Worm (Caenorhabditis elegans) whole organism, L4/young adult: Measurements from ENCODE around the gene pigw-1.

Experiments
- W03F9.2 ChIP-seq: fragments of 150-350 bp; optimal IDR thresholded peaks from 2 replicates; lab custom pipeline; 2014; ENCODE audit warnings: missing biosample characterization, missing genetic modification characterization
- dao-5 ChIP-seq: sonication (generic microtip); optimal IDR thresholded peaks from 2 replicates; lab custom pipeline; 2016; ENCODE audit warnings: missing genotype, missing genetic modification characterization, moderate library complexity, missing compliant biosample characterization
- him-1 ChIP-seq: sonication (generic microtip); optimal IDR thresholded peaks from 2 replicates; lab custom pipeline; 2016; ENCODE audit warnings: missing genotype, missing genetic modification reagents, missing genetic modification characterization, missing compliant biosample characterization

pigw-1 gene

DNA sequence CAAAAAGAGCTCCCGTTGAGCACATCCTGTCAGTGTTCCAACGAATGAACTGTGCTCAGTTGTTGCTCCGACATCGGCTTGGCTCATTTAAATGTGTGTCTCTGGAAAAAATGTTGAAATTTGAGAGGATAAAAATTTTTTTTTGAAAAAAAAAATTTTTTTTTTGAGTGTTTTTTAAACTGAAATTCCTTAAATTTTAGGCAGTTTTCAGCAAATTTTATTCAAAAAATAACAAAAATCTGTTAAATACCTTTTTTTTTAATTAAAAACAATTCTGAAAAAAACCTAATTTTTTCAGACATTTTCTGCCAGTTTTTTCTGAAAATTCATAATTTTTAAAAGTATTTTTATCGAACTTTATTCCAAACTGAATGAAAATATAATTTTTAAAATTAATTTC, at the start of gene pigw-1:
TSS of gene pigw-1 (minus strand) at position 101 of the 400 bp plus-strand sequence.
- TF ChIP-seq dao-5 (tag; lab: Kevin White, UChicago) = no peak
- no peak for TF ChIP-seq him-1 (tag; lab: Kevin White, UChicago)
- no peak for TF ChIP-seq W03F9.2 (tag; lab: Kevin White, UChicago)

DNA sequence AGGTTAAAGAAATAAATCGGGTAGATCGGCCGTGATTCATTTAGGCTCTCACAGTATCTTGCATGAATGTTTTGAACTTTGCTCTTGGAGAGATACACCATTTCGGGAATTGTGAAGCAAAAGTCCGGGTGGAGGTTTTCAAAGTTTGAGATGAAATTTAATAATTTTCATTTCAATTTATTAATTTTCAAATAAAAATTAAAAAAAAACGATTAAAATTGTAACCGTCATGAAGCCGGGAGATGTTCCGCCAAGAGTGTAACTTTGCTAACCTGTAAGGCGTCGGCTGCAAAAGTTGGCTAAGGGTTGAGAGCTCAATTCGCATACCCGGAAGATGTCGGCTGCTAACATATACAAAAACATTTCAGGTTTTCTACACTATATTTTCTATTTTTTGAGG, 49.6 kb upstream of the pigw-1 start, which contains the start of gene irld-67:
TSS of gene irld-67 (minus strand) at position 101 of the 400 bp plus-strand sequence.
- TF ChIP-seq him-1 (tag; lab: Kevin White, UChicago) = no peak
- no peak for TF ChIP-seq W03F9.2 (tag; lab: Kevin White, UChicago)
- no peak for TF ChIP-seq dao-5 (tag; lab: Kevin White, UChicago)

- TF ChIP-seq W03F9.2 (tag; lab: Kevin White, UChicago) (no peak), him-1 (tag; lab: Kevin White, UChicago) (no peak), dao-5 (tag; lab: Kevin White, UChicago) (no peak)
Observed at ce11 chrII:2931564-2931963, 46.9 kb upstream of the pigw-1 start.

DNA sequence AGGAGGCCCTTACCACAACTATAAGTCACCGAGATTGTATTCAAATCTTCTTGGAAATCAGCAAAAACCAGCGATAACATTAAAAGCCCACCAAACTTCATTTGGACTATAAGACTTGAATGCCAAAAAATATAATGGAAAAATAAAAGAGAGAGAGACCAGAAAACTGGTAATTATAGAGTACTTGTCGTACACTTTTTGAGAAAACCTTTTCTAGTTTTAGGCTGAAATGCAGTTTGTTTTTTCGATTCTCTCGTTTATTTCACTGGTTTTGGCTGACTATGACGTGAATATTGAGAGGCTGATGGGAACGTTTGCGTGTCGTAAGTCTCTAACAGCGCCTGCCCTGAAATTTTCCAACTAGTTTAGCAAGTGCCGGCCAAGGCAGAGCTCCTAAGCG, 45.8 kb upstream of the pigw-1 start, which contains the start of the genes irld-64 and irld-63:
TSS of gene irld-64 (minus strand) at position 101 of the 400 bp plus-strand sequence.
TSS of gene irld-63 (plus strand) at position 230 of the 400 bp plus-strand sequence.
- TF ChIP-seq him-1 (tag; lab: Kevin White, UChicago) (no peak), W03F9.2 (tag; lab: Kevin White, UChicago) (no peak), dao-5 (tag; lab: Kevin White, UChicago) (no peak)

ce11 chrII:2929846-2930245, 45.1 kb upstream of the pigw-1 start:
- TF ChIP-seq W03F9.2 (tag; lab: Kevin White, UChicago) (no peak), him-1 (tag; lab: Kevin White, UChicago) (no peak), dao-5 (tag; lab: Kevin White, UChicago) (no peak)

DNA sequence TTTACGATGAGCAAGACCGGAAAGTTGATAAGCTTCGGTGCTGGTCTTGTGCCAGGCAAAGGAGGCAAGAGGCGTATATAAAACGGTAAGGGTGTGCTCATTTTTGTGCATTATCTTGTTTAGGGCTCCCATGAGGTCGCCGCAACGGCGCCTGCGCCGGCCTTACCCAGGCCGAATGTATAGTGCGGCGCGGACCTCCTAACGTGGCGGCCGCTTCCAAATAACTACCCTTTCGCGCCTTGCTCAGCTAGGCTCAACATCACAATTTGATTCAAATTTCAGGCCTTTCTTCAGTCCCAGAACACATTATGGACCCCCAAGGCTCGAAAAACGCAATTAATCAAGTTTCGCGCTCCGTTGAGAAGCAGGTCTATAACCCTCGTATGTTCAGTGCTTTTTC, 42.8 kb upstream of the pigw-1 start, which contains the start of the genes ZK355.3 and ZK355.8:
TSS of gene ZK355.3 (minus strand) at position 101 of the 400 bp plus-strand sequence.
TSS of gene ZK355.8 (plus strand) at position 272 of the 400 bp plus-strand sequence.
- TF ChIP-seq him-1 (tag; lab: Kevin White, UChicago) (no peak), dao-5 (tag; lab: Kevin White, UChicago) (no peak), W03F9.2 (tag; lab: Kevin White, UChicago) (no peak)

DNA sequence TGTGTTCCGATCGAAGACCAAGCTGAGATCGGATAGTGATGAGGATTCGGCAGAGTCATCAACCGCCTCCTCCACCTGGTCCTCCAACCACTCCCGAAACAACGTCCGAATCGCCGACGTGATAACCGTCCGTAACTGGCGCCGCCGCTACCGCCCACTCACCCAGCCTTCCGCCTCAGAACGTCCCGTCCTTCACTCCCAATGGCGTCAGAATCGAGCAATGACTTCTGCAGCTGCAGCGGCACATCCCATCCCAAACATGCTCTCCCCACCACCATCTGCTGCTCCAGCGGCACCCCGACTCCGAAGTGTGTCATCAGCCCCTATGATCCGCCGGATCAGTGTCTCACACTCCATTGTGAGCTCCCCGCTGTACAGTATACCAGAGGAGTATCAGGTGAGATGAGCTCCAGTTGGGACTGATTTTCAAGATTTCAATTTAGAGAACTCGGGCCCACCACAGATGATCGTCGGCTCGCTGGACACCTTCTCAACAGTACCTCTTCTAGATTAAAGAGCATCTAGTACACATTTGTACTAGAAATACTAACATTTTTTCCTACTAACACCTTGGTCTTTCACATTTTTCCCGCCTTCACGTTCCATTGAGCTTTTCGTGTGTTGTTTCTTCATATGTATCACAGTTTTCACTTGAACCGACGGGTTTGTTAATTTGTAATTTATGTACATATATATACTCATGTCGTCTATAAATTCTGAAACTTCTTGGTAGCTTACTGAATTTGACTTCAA, 41.3 kb upstream of the pigw-1 start:
- no peak for TF ChIP-seq dao-5 (tag; lab: Kevin White, UChicago)
- no peak for TF ChIP-seq W03F9.2 (tag; lab: Kevin White, UChicago)
- TF ChIP-seq him-1 (tag; lab: Kevin White, UChicago) = no peak

DNA sequence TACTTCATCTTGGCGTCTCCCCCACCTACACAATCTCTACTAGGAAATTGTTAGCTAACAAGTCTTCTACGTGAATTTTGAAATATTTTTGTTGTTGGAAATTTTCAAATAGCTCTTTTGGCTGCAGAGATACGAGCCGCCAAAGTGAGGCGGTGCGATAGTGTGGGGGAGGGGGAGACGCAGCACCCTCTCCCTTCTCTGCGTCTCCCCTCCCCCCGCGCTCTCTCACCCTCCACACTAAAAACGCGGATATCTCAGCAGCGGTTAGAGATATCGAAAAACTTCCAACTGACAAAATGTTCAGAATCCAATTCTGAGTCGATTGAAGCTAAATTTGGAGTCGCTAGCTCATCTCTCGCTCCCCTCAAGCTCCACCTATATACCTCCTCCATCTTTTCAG, 40.3 kb upstream of the pigw-1 start:
- TF ChIP-seq W03F9.2 (tag; lab: Kevin White, UChicago) (no peak), him-1 (tag; lab: Kevin White, UChicago) (no peak), dao-5 (tag; lab: Kevin White, UChicago) (no peak)

ce11 chrII:2923617-2924016, 38.9 kb upstream of the pigw-1 start, which contains the start of gene ZK355.2:
Gene ZK355.2 (plus strand): TSS chrII:2923917.
- TF ChIP-seq dao-5 (tag; lab: Kevin White, UChicago) = no peak
- no peak for TF ChIP-seq him-1 (tag; lab: Kevin White, UChicago)
- no peak for TF ChIP-seq W03F9.2 (tag; lab: Kevin White, UChicago)

- TF ChIP-seq W03F9.2 (tag; lab: Kevin White, UChicago) = no peak
- no peak for TF ChIP-seq him-1 (tag; lab: Kevin White, UChicago)
- TF ChIP-seq dao-5 (tag; lab: Kevin White, UChicago) = no peak
Observed at ce11 chrII:2922782-2923181, 38.1 kb upstream of the pigw-1 start.

ce11 chrII:2922359-2922758, 37.6 kb upstream of the pigw-1 start:
- TF ChIP-seq dao-5 (tag; lab: Kevin White, UChicago) (no peak), him-1 (tag; lab: Kevin White, UChicago) (no peak), W03F9.2 (tag; lab: Kevin White, UChicago) (no peak)

DNA sequence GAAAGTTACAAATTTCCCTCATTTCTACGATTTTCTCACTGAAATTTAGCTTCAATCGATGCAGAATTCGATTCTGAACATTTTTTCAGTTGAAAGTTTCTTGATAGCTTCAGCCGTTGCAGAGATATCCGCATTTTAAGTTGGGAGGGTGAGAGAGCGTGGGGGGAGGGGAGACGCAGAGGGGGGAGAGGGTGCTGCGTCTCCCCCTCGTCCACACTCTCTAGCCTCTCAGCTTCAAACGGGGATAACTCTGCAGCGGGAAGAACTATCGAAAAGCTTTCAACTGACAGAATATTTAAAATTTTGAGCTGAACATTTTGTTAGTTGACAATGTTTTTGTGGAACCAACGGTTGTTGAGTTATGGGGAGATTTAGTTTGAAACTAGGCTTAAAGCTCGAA, 37.1 kb upstream of the pigw-1 start:
- TF ChIP-seq dao-5 (tag; lab: Kevin White, UChicago) (no peak), him-1 (tag; lab: Kevin White, UChicago) (no peak), W03F9.2 (tag; lab: Kevin White, UChicago) (no peak)

DNA sequence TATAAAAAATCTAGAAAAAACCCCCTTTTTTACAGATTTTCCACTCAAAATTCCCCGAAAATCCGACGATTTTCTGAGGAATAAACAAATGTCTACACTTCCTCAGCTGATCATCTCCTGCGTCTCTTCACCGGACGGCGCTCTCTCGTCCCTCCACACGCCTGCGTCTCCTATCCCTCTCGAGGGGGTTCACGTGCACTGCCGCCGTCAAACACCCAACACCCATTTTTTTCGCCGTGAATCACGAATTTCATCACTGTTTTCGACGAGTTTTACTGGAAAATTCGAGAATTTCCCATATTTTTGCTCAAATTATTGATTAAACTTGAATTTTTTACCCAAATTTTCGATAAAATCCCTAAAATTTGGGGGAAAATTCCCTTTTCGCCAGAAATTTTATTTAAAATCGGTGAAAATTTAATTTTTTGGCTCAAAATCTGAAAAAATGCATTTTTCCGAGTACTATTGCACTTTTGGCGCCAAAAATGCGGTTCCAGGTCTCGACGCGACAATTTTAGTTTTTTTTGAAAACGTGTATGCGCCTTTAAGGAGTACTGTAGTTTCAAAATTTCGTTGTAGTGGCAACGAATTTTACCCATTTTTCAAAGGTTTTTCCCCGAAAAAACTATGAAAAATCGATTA, 36.2 kb upstream of the pigw-1 start:
- no peak for TF ChIP-seq him-1 (tag; lab: Kevin White, UChicago)
- TF ChIP-seq dao-5 (tag; lab: Kevin White, UChicago) = no peak
- peak; percentile 4 for TF ChIP-seq W03F9.2 (tag; lab: Kevin White, UChicago)
